Worm (Caenorhabditis elegans): Measurements from ENCODE around the gene cat-2.

cat-2 gene

DNA sequence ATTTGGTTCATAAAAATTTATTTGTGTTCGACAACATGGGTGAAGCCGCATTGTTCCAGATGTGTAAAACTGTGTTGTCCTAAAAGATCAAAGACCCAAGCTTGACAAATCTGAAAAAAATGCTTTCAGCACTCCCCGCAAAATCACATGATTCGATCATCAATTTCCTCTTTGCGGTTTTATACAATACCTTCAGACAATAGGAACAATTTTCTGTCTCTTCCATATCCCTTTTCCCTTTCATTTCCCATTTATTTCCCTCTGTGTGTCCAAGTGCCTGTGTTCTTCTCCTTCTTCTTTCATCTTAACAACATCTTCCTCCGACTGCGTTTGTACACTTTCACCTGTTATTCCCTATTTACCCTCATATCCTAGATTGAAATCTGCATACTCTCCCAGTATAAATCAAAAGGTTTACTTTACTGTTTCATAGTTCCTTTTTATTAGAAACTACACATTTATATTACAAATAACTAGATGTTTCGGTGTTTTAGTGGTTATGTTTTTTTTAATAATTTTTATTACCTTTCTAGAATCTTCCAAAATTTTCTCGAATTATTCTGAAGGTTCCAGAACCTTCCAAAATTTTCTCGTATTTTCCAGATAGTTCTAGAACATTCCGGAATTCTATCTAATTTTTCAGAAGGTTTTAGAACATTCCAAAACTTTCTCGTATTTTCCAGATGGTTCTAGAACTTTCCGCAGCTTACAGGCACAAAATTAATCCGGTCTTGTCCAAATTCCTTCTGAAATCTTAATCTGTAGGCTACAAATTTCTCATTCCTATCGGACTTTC, 43.6 kb downstream of the cat-2 start, which contains the start of gene K01A2.5 (continued):
- TF ChIP-seq egl-13 (tag; optimal IDR thresholded peaks at IDR 0.05) (no peak), sox-4 (tag; optimal IDR thresholded peaks at IDR 0.05) (no peak), ceh-88 (GFP tag; IDR thresholded peaks at IDR 0.05) (no peak), snpc-4 (tag; optimal IDR thresholded peaks at IDR 0.05) (no peak), lir-3 (tag; optimal IDR thresholded peaks at IDR 0.05; ENCODE audit: poor library complexity) (peak; percentile 6), mab-9 (GFP tag; IDR thresholded peaks at IDR 0.05) (no peak), mep-1 (tag; optimal IDR thresholded peaks at IDR 0.05) (peak; percentile 48), pax-3 (tag; optimal IDR thresholded peaks at IDR 0.05) (no peak), lin-15B (tag; optimal IDR thresholded peaks at IDR 0.05) (no peak), blmp-1 (tag; optimal IDR thresholded peaks at IDR 0.05) (peak; percentile 99), C34B4.2 (tag; optimal IDR thresholded peaks at IDR 0.05) (no peak), sup-37 (GFP tag; optimal IDR thresholded peaks at IDR 0.05) (no peak), sptf-1 (tag; optimal IDR thresholded peaks at IDR 0.05) (no peak)

DNA sequence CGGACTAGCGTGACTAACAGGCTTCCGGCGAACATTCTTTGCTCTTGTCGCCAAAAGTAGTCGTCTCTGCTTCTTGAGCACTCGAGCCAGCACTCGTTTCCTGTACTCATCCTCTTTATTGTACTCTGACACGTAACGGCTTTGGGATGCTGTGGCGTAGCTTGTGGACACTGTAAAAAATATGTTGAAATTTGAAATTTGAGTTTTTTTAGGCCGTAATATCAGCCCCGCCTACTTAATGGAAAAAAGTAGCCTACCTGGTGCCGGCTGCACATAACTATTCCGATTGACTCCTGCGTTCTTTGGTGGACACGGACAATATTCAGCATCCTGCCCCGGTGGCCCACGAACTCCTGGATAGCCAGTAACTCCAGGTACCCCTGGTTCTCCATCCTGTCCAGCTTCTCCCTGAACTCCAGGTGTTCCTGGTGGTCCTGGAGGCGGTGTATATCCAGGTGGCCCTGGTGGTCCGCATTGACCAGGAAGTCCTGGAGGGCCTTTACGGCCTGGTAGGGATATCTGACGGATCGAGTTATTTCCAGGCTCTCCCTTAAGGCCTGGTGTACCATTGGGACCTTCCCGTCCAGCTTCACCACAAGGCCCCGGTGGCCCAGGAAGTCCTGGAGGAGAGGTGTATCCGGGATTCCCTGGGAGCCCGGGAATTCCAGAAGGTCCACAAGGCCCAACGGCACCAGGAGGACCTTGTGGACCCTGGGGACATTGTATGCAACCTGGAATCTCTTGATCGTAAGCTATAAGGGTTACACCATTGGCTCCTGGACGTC, 46.5 kb downstream of the cat-2 start:
- TF ChIP-seq nhr-76 (tag; optimal IDR thresholded peaks at IDR 0.05): no peak

DNA sequence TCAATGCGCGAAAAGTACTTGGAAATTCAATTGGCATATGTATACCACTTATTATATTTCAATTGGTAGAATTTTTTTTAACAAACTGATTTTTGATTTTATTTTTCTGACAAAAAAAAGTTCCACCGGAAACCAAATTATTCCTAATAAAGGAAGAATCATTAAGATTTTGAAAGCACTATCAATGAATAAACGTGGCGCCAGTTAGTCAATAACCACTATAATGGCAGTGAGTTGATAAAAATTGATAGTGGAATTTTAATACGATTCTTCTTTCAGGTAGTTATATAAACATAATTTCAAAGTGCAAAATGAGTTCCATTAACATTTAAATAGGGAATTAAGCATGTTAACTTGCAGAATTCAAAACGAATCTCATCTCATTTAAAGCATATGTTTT, 48.0 kb downstream of the cat-2 start, which contains the start of gene col-69:
col-69 (minus strand) TSS at position 101 of the 400 bp plus-strand sequence.
- no peak for TF ChIP-seq nhr-19 (GFP tag; conservative IDR thresholded peaks at IDR 0.05)
- no peak for TF ChIP-seq ceh-63 (GFP tag; optimal IDR thresholded peaks at IDR 0.05)
- no peak for TF ChIP-seq efl-1 (optimal IDR thresholded peaks at IDR 0.05)
- peak in 1 of 2 experiments; percentile 17 for TF ChIP-seq efl-1 (GFP tag; optimal IDR thresholded peaks at IDR 0.05 in 1 of 2)
- TF ChIP-seq fos-1 (tag; optimal IDR thresholded peaks at IDR 0.05): no peak
- TF ChIP-seq hpl-2 (GFP tag; optimal IDR thresholded peaks at IDR 0.05): no peak
- TF ChIP-seq vab-15 (tag; optimal IDR thresholded peaks at IDR 0.05): no peak
- TF ChIP-seq ama-1 (optimal IDR thresholded peaks at IDR 0.05): no peak
- no peak for TF ChIP-seq unc-62 (GFP tag; optimal IDR thresholded peaks at IDR 0.05)

DNA sequence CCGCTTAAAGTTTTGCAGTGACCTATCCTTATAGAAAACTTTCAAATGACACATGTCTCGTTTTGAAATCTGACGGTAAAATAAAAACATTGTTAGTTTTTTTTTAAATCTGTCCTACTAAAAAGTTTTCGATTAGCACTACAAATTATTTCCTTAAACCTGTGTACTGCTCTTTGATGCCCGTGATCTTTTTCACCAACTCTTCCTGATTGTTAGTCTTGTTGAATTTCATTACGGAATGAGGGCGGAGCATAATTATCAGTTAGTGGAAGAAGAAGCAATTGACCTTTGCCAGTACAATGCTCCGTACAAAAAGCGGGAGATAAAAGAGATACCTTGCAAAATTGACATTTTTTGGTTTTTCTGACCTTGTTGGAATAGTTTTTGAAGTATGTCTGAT, 49.5 kb downstream of the cat-2 start, which contains the start of gene K01A2.4:
K01A2.4 (plus strand) TSS at position 301 of the 400 bp plus-strand sequence.
- no peak for TF ChIP-seq hpl-2 (GFP tag; optimal IDR thresholded peaks at IDR 0.05)
- TF ChIP-seq hlh-4 (tag; optimal IDR thresholded peaks at IDR 0.05): no peak
- TF ChIP-seq dsc-1 (tag; optimal IDR thresholded peaks at IDR 0.05): no peak
- TF ChIP-seq C04F5.9 (tag; optimal IDR thresholded peaks at IDR 0.05): no peak
- TF ChIP-seq fkh-4 (tag; optimal IDR thresholded peaks at IDR 0.05; ENCODE audit: borderline replicate concordance): no peak

Measured in whole organism, L1 larva.